Fruit fly (Drosophila melanogaster) whole organism, adult: ENCODE measurements around the gene CG34117.

Source experiments
- CG11617 ChIP-seq: fragments of 200-800 bp; sonication (Bioruptor generic); optimal IDR thresholded peaks from 2 replicates; lab custom pipeline; 2017; ENCODE audit warnings: mild to moderate bottlenecking, missing biosample characterization, missing genetic modification reagents, missing genetic modification characterization
- CG12768 ChIP-seq: fragments of 200-800 bp; sonication (Bioruptor generic); optimal IDR thresholded peaks from 2 replicates; lab custom pipeline; 2017; ENCODE audit warnings: missing biosample characterization, missing genetic modification characterization, mild to moderate bottlenecking, moderate library complexity, missing genetic modification reagents
- CG14711 ChIP-seq: fragments of 200-800 bp; sonication (Bioruptor generic); optimal IDR thresholded peaks from 2 replicates; lab custom pipeline; 2018; ENCODE audit warnings: missing biosample characterization, mild to moderate bottlenecking, missing genetic modification characterization, moderate library complexity
- CG1620 ChIP-seq: fragments of 200-800 bp; sonication (Bioruptor generic); optimal IDR thresholded peaks from 2 replicates; lab custom pipeline; 2016; ENCODE audit warnings: missing biosample characterization, missing genetic modification characterization
- CG33017 ChIP-seq: fragments of 200-800 bp; sonication (Bioruptor generic); optimal IDR thresholded peaks from 2 replicates; lab custom pipeline; 2018; ENCODE audit warnings: missing biosample characterization, mild to moderate bottlenecking, missing genetic modification characterization, moderate library complexity
- CG5204 ChIP-seq: fragments of 200-800 bp; sonication (Bioruptor generic); optimal IDR thresholded peaks from 2 replicates; lab custom pipeline; 2016; ENCODE audit warnings: missing biosample characterization, missing genetic modification characterization
- CG7045 ChIP-seq: fragments of 200-800 bp; sonication (Bioruptor generic); optimal IDR thresholded peaks from 2 replicates; lab custom pipeline; 2017; ENCODE audit warnings: missing biosample characterization, mild to moderate bottlenecking, missing genetic modification characterization
- CG7101 ChIP-seq: fragments of 200-800 bp; sonication (Bioruptor generic); optimal IDR thresholded peaks from 2 replicates; lab custom pipeline; 2018; ENCODE audit warnings: missing biosample characterization, mild to moderate bottlenecking, missing genetic modification characterization, moderate library complexity
- Clk ChIP-seq: fragments of 200-800 bp; sonication (Bioruptor generic); optimal IDR thresholded peaks from 2 replicates; lab custom pipeline; 2017; ENCODE audit warnings: missing biosample characterization, missing genetic modification characterization
- Crg-1 ChIP-seq: fragments of 200-800 bp; sonication (Bioruptor generic); optimal IDR thresholded peaks from 2 replicates; lab custom pipeline; 2016; ENCODE audit warnings: missing biosample characterization, missing genetic modification characterization
- Hr96 ChIP-seq: fragments of 200-800 bp; sonication (Bioruptor generic); optimal IDR thresholded peaks from 2 replicates; lab custom pipeline; 2016; ENCODE audit warnings: missing biosample characterization, missing genetic modification characterization
- Mnt ChIP-seq: fragments of 200-800 bp; sonication (Bioruptor generic); optimal IDR thresholded peaks from 2 replicates; lab custom pipeline; 2016; ENCODE audit warnings: missing biosample characterization, mild to moderate bottlenecking, missing genetic modification characterization
- bab1 ChIP-seq: fragments of 200-800 bp; sonication (Bioruptor generic); optimal IDR thresholded peaks from 3 replicates; lab custom pipeline; 2019; ENCODE audit warnings: missing biosample characterization, mild to moderate bottlenecking, missing genetic modification characterization, moderate library complexity
- cic ChIP-seq: fragments of 200-800 bp; sonication (Bioruptor generic); optimal IDR thresholded peaks from 2 replicates; lab custom pipeline; 2017; ENCODE audit warnings: missing biosample characterization, mild to moderate bottlenecking, missing genetic modification characterization, moderate library complexity
- cnc ChIP-seq, 2 experiments: fragments of >200 bp; optimal IDR thresholded peaks; 2 replicates each; lab custom pipeline; 2017
- kay ChIP-seq: fragments of 200-800 bp; sonication (Bioruptor generic); peaks from one replicate; lab custom pipeline; 2016; ENCODE audit warnings: missing biosample characterization, missing genetic modification characterization, borderline replicate concordance
- ovo ChIP-seq: fragments of 200-800 bp; sonication (Bioruptor generic); optimal IDR thresholded peaks from 2 replicates; lab custom pipeline; 2016; ENCODE audit warnings: missing biosample characterization, missing genetic modification characterization
- pad ChIP-seq: fragments of 200-800 bp; sonication (Bioruptor generic); optimal IDR thresholded peaks from 3 replicates; lab custom pipeline; 2017; ENCODE audit warnings: missing biosample characterization, missing genetic modification characterization, mild to moderate bottlenecking, moderate library complexity, missing genetic modification reagents
- tj ChIP-seq: fragments of 200-800 bp; sonication (Bioruptor generic); optimal IDR thresholded peaks from 3 replicates; lab custom pipeline; 2017; ENCODE audit warnings: missing biosample characterization, mild to moderate bottlenecking, missing genetic modification characterization, moderate library complexity
- toe ChIP-seq: fragments of 200-800 bp; sonication (Bioruptor generic); optimal IDR thresholded peaks from 2 replicates; lab custom pipeline; 2016; ENCODE audit warnings: missing biosample characterization, missing genetic modification characterization

The CG34117 gene

dm6 chr3R:9351415-9352379, 48.2 kb downstream of the CG34117 start:
- TF ChIP-seq CG5204 (peak; percentile 10), cic (GFP tag; lab: Kevin White, UChicago) (peak; percentile 57), CG14711 (tag; lab: Kevin White, UChicago) (peak; percentile 55), CG11617 (GFP tag; lab: Kevin White, UChicago) (peak; percentile 70), Clk (GFP tag; lab: Kevin White, UChicago) (peak; percentile 11), ovo (GFP tag; lab: Kevin White, UChicago) (no peak), CG1620 (GFP tag; lab: Kevin White, UChicago) (no peak), Mnt (GFP tag; lab: Kevin White, UChicago) (peak; percentile 54), CG7101 (tag; lab: Kevin White, UChicago) (peak; percentile 11), Crg-1 (GFP tag; lab: Kevin White, UChicago) (peak; percentile 20), cnc (optimal IDR thresholded peaks at IDR 0.05; lab: Kevin White, UChicago) (peak in 1 of 2 experiments; percentile 51), CG7045 (GFP tag; lab: Kevin White, UChicago) (peak; percentile 14), tj (GFP tag; lab: Kevin White, UChicago) (peak; percentile 50), toe (GFP tag; lab: Kevin White, UChicago) (no peak), pad (GFP tag; lab: Kevin White, UChicago) (no peak), Hr96 (GFP tag; lab: Kevin White, UChicago) (no peak), CG12768 (peak; percentile 57), kay (peak; percentile 93), bab1 (GFP tag; lab: Kevin White, UChicago) (peak; percentile 36), CG33017 (tag; lab: Kevin White, UChicago) (peak; percentile 31)

dm6 chr3R:9350561-9351379, 49.1 kb downstream of the CG34117 start:
- peak in 1 of 2 experiments; percentile 12 for TF ChIP-seq cnc (optimal IDR thresholded peaks at IDR 0.05; lab: Kevin White, UChicago)
- TF ChIP-seq pad (GFP tag; lab: Kevin White, UChicago) = no peak
